Worm (Caenorhabditis elegans) whole organism, L4 larva: ENCODE results near the gene C25H3.11.
A peak's percentile ranks its signal among the peaks of the same experiment; 100 is the strongest.

Source experiments
- F37D6.2 ChIP-seq: sonication (generic microtip); optimal IDR thresholded peaks from 2 replicates; lab custom pipeline; 2016; ENCODE audit warnings: mild to moderate bottlenecking, missing genetic modification characterization, missing compliant biosample characterization
- F44E2.7 ChIP-seq: fragments of 200-800 bp; sonication (Bioruptor generic); IDR thresholded peaks from 2 replicates; pipeline ENCODE4 v2.1.2; 2022; ENCODE audit warnings: missing genetic modification characterization, missing compliant biosample characterization
- T20F7.1 ChIP-seq: fragments of 200-800 bp; sonication (Bioruptor generic); optimal IDR thresholded peaks from 2 replicates; lab custom pipeline; 2018; ENCODE audit warnings: mild to moderate bottlenecking, missing genetic modification characterization, missing compliant biosample characterization
- Y48G9A.11 ChIP-seq: fragments of 200-800 bp; sonication (Bioruptor generic); IDR thresholded peaks from 2 replicates; pipeline ENCODE4 v1.3.6; 2022; ENCODE audit warnings: missing genetic modification reagents, missing genetic modification characterization, missing compliant biosample characterization
- ZK546.5 ChIP-seq, 2 experiments: sonication (generic microtip); optimal IDR thresholded peaks; 2 replicates each; lab custom pipeline; 2017; ENCODE audit warnings: missing biosample characterization in 2 of 2, missing genetic modification characterization in 2 of 2
- ama-1 ChIP-seq: fragments of 150-350 bp; optimal IDR thresholded peaks from 2 replicates; lab custom pipeline; 2014; ENCODE audit warnings: inconsistent platforms, mixed read lengths
- arid-1 ChIP-seq: fragments of 200-800 bp; sonication (Bioruptor generic); conservative IDR thresholded peaks from 2 replicates; pipeline ENCODE4 v1.3.6; 2022; ENCODE audit warnings: missing genetic modification reagents, missing genetic modification characterization, missing compliant biosample characterization
- attf-4 ChIP-seq: sonication (generic microtip); optimal IDR thresholded peaks from 3 replicates; lab custom pipeline; 2017; ENCODE audit warnings: missing biosample characterization, missing genetic modification characterization
- ceh-32 ChIP-seq: sonication (generic microtip); optimal IDR thresholded peaks from 2 replicates; lab custom pipeline; 2016; ENCODE audit warnings: mild to moderate bottlenecking, missing genetic modification characterization, missing compliant biosample characterization; ENCODE audit not compliant: poor library complexity
- ceh-82 ChIP-seq: sonication (generic microtip); optimal IDR thresholded peaks from 2 replicates; lab custom pipeline; 2017; ENCODE audit warnings: missing biosample characterization, missing genetic modification characterization
- ctbp-1 ChIP-seq: fragments of 200-800 bp; sonication (Bioruptor generic); IDR thresholded peaks from 2 replicates; pipeline ENCODE4 v1.3.6; 2022; ENCODE audit warnings: missing genetic modification reagents, missing genetic modification characterization, missing compliant biosample characterization
- daf-12 ChIP-seq: fragments of 150-350 bp; optimal IDR thresholded peaks from 2 replicates; lab custom pipeline; 2014; ENCODE audit warnings: missing biosample characterization, missing genetic modification reagents, missing genetic modification characterization
- daf-19 ChIP-seq: fragments of 200-800 bp; sonication (Bioruptor generic); conservative IDR thresholded peaks from 2 replicates; pipeline ENCODE4 v1.3.6; 2022; ENCODE audit warnings: missing genetic modification characterization, missing compliant biosample characterization
- dmd-6 ChIP-seq: fragments of 200-800 bp; sonication (Bioruptor generic); IDR thresholded peaks from 2 replicates; pipeline ENCODE4 v1.3.6; 2022; ENCODE audit warnings: missing genetic modification reagents, missing genetic modification characterization, missing compliant biosample characterization
- dmd-8 ChIP-seq: fragments of 200-800 bp; sonication (Bioruptor generic); IDR thresholded peaks from 2 replicates; pipeline ENCODE4 v1.3.6; 2022; ENCODE audit warnings: missing genetic modification characterization, missing compliant biosample characterization
- duxl-1 ChIP-seq: sonication (generic microtip); optimal IDR thresholded peaks from 2 replicates; lab custom pipeline; 2016; ENCODE audit warnings: mild to moderate bottlenecking, missing genetic modification characterization, moderate library complexity, missing compliant biosample characterization; ENCODE audit not compliant: poor library complexity
- egl-43 ChIP-seq: fragments of 200-800 bp; sonication (Bioruptor generic); IDR thresholded peaks from 2 replicates; pipeline ENCODE4 v1.3.6; 2022; ENCODE audit warnings: missing genetic modification reagents, missing genetic modification characterization, missing compliant biosample characterization
- fkh-10 ChIP-seq: fragments of 150-350 bp; optimal IDR thresholded peaks from 2 replicates; lab custom pipeline; 2014; ENCODE audit warnings: missing biosample characterization, missing genetic modification reagents, missing genetic modification characterization
- fos-1 ChIP-seq: fragments of 150-350 bp; optimal IDR thresholded peaks from 2 replicates; lab custom pipeline; 2014; ENCODE audit warnings: missing biosample characterization, missing genetic modification characterization
- gei-8 ChIP-seq: fragments of 200-800 bp; sonication (Bioruptor generic); optimal IDR thresholded peaks from 2 replicates; lab custom pipeline; 2018; ENCODE audit warnings: mild to moderate bottlenecking, missing genetic modification characterization, missing compliant biosample characterization
- hlh-30 ChIP-seq: sonication (generic microtip); optimal IDR thresholded peaks from 2 replicates; lab custom pipeline; 2017; ENCODE audit warnings: antibody characterized with exemption, mild to moderate bottlenecking, missing genetic modification characterization, missing compliant biosample characterization; ENCODE audit not compliant: insufficient read depth
- hmg-1.1 ChIP-seq: fragments of 200-800 bp; sonication (Bioruptor generic); IDR thresholded peaks from 2 replicates; pipeline ENCODE4 v1.3.6; 2022; ENCODE audit warnings: missing genetic modification reagents, missing genetic modification characterization, missing compliant biosample characterization
- lim-7 ChIP-seq: fragments of 200-800 bp; sonication (Bioruptor generic); IDR thresholded peaks from 2 replicates; pipeline ENCODE4 v1.3.6; 2022; ENCODE audit warnings: missing genetic modification characterization, missing compliant biosample characterization
- lin-1 ChIP-seq: fragments of 200-800 bp; sonication (Bioruptor generic); IDR thresholded peaks from 2 replicates; pipeline ENCODE4 v1.3.6; 2022; ENCODE audit warnings: missing genetic modification reagents, missing genetic modification characterization, missing compliant biosample characterization
- lin-13 ChIP-seq: fragments of 150-350 bp; optimal IDR thresholded peaks from 2 replicates; lab custom pipeline; 2014; ENCODE audit warnings: missing biosample characterization, missing genetic modification reagents, missing genetic modification characterization
- lin-29 ChIP-seq: fragments of 200-800 bp; sonication (Bioruptor generic); IDR thresholded peaks from 2 replicates; pipeline ENCODE4 v1.3.6; 2022; ENCODE audit warnings: missing genetic modification reagents, missing genetic modification characterization, missing compliant biosample characterization
- lin-38 ChIP-seq: fragments of 200-800 bp; sonication (Bioruptor generic); IDR thresholded peaks from 2 replicates; pipeline ENCODE4 v1.3.6; 2022; ENCODE audit warnings: missing genetic modification reagents, missing genetic modification characterization, missing compliant biosample characterization
- lin-39 ChIP-seq: fragments of 150-350 bp; optimal IDR thresholded peaks from 2 replicates; lab custom pipeline; 2014; ENCODE audit warnings: missing biosample characterization, missing genetic modification reagents, missing genetic modification characterization
- lir-3 ChIP-seq: sonication (generic microtip); optimal IDR thresholded peaks from 2 replicates; lab custom pipeline; 2016; ENCODE audit warnings: mild to moderate bottlenecking, missing genetic modification characterization, missing compliant biosample characterization
- madf-5 ChIP-seq, 2 experiments: fragments of 200-800 bp; sonication (Bioruptor generic); IDR thresholded peaks; 2 replicates each; pipeline ENCODE4 v1.3.6; 2022; ENCODE audit warnings: missing compliant biosample characterization in 2 of 2, missing genetic modification characterization in 2 of 2
- mes-2 ChIP-seq: sonication (generic microtip); optimal IDR thresholded peaks from 2 replicates; lab custom pipeline; 2016; ENCODE audit warnings: missing genotype, mild to moderate bottlenecking, missing genetic modification characterization, missing compliant biosample characterization; ENCODE audit not compliant: poor library complexity, severe bottlenecking
- mxl-3 ChIP-seq: fragments of 200-800 bp; sonication (Bioruptor generic); optimal IDR thresholded peaks from 2 replicates; lab custom pipeline; 2018; ENCODE audit warnings: mild to moderate bottlenecking, missing genetic modification characterization, missing compliant biosample characterization
- nhr-111 ChIP-seq: fragments of 200-800 bp; sonication (Bioruptor generic); optimal IDR thresholded peaks from 2 replicates; lab custom pipeline; 2018; ENCODE audit warnings: mild to moderate bottlenecking, missing genetic modification characterization, missing compliant biosample characterization
- nhr-237 ChIP-seq: sonication (generic microtip); optimal IDR thresholded peaks from 2 replicates; lab custom pipeline; 2017; ENCODE audit warnings: missing biosample characterization, missing genetic modification characterization
- nhr-28 ChIP-seq: fragments of 150-350 bp; optimal IDR thresholded peaks from 2 replicates; lab custom pipeline; 2014; ENCODE audit warnings: missing biosample characterization, missing genetic modification characterization
- nhr-48 ChIP-seq: sonication (generic microtip); optimal IDR thresholded peaks from 2 replicates; lab custom pipeline; 2016; ENCODE audit warnings: mild to moderate bottlenecking, missing genetic modification characterization, missing compliant biosample characterization
- nhr-76 ChIP-seq: fragments of 150-350 bp; optimal IDR thresholded peaks from 2 replicates; lab custom pipeline; 2014; ENCODE audit warnings: missing biosample characterization, missing genetic modification characterization
- pha-4 ChIP-seq, 2 experiments: fragments of 150-350 bp in 1 of 2; fragments of 200-800 bp in 1 of 2; sonication (Bioruptor generic) in 1 of 2; IDR thresholded peaks in 1 of 2; optimal IDR thresholded peaks in 1 of 2; 2 replicates each; pipeline versions ENCODE4 v1.3.6 to Lab custom; 2014 to 2022; ENCODE audit warnings: missing genetic modification characterization in 2 of 2, missing genetic modification reagents in 2 of 2, missing biosample characterization in 1 of 2, missing compliant biosample characterization in 1 of 2
- php-3 ChIP-seq: fragments of 200-800 bp; sonication (Bioruptor generic); IDR thresholded peaks from 2 replicates; pipeline ENCODE4 v1.3.6; 2022; ENCODE audit warnings: missing genetic modification reagents, missing genetic modification characterization, missing compliant biosample characterization
- rbr-2 ChIP-seq: sonication (generic microtip); optimal IDR thresholded peaks from 2 replicates; lab custom pipeline; 2016; ENCODE audit warnings: missing genotype, missing genetic modification characterization, missing compliant biosample characterization
- sdz-12 ChIP-seq: fragments of 200-800 bp; sonication (Bioruptor generic); optimal IDR thresholded peaks from 2 replicates; lab custom pipeline; 2018; ENCODE audit warnings: mild to moderate bottlenecking, missing genetic modification characterization, missing compliant biosample characterization
- skn-1 ChIP-seq: fragments of 150-350 bp; optimal IDR thresholded peaks from 2 replicates; lab custom pipeline; 2014; ENCODE audit warnings: missing biosample characterization, missing genetic modification characterization
- snpc-1.2 ChIP-seq: fragments of 200-800 bp; sonication (Bioruptor generic); IDR thresholded peaks from 2 replicates; pipeline ENCODE4 v1.3.6; 2022; ENCODE audit warnings: missing genetic modification reagents, missing genetic modification characterization, missing compliant biosample characterization
- snpc-4 ChIP-seq: fragments of 150-350 bp; optimal IDR thresholded peaks from 2 replicates; lab custom pipeline; 2014; ENCODE audit warnings: missing biosample characterization, missing genetic modification characterization
- unc-39 ChIP-seq: sonication (generic microtip); optimal IDR thresholded peaks from 2 replicates; lab custom pipeline; 2017; ENCODE audit warnings: missing biosample characterization, missing genetic modification characterization
- vab-7 ChIP-seq: fragments of 200-800 bp; sonication (Bioruptor generic); IDR thresholded peaks from 2 replicates; pipeline ENCODE4 v1.3.6; 2022; ENCODE audit warnings: missing genetic modification reagents, missing genetic modification characterization, missing compliant biosample characterization
- zag-1 ChIP-seq: fragments of 150-350 bp; optimal IDR thresholded peaks from 2 replicates; lab custom pipeline; 2014; ENCODE audit warnings: missing biosample characterization, missing genetic modification characterization
- zfp-2 ChIP-seq: sonication (generic microtip); optimal IDR thresholded peaks from 2 replicates; lab custom pipeline; 2016; ENCODE audit warnings: mild to moderate bottlenecking, missing genetic modification characterization, missing compliant biosample characterization
- zfp-3 ChIP-seq: fragments of 200-800 bp; sonication (Bioruptor generic); conservative IDR thresholded peaks from 2 replicates; pipeline ENCODE4 v1.3.6; 2022; ENCODE audit warnings: missing genetic modification reagents, missing genetic modification characterization, missing compliant biosample characterization
- zip-11 ChIP-seq: fragments of 200-800 bp; sonication (Bioruptor generic); IDR thresholded peaks from 2 replicates; pipeline ENCODE4 v1.3.6; 2022; ENCODE audit warnings: missing genetic modification characterization, missing compliant biosample characterization
- ztf-11 ChIP-seq: fragments of 150-350 bp; optimal IDR thresholded peaks from 2 replicates; lab custom pipeline; 2014; ENCODE audit warnings: missing biosample characterization, missing genetic modification characterization

Gene C25H3.11

ce11 chrII:5661735-5662177, 27.1 kb downstream of the C25H3.11 start (continued):
- TF ChIP-seq lin-38 (GFP tag; lab: Robert Waterston, UW) (peak; percentile 89), nhr-28 (tag; lab: Kevin White, UChicago) (peak; percentile 55), vab-7 (peak; percentile 97), zag-1 (tag; lab: Kevin White, UChicago) (peak; percentile 44), hmg-1.1 (peak; percentile 97), lir-3 (tag; lab: Kevin White, UChicago) (peak; percentile 72), egl-43 (peak; percentile 99), arid-1 (GFP tag; lab: Robert Waterston, UW) (peak; percentile 97), mxl-3 (peak; percentile 88), rbr-2 (tag; lab: Kevin White, UChicago) (peak; percentile 96), dmd-8 (peak; percentile 98), duxl-1 (tag; lab: Kevin White, UChicago) (peak; percentile 69), gei-8 (GFP tag; lab: Kevin White, UChicago) (peak; percentile 97), zip-11 (peak; percentile 67; the same call in 1 of the 2 replicates), ztf-11 (tag; lab: Kevin White, UChicago) (peak; percentile 29), snpc-1.2 (peak; percentile 94), ZK546.5 (tag; optimal IDR thresholded peaks at IDR 0.05; lab: Kevin White, UChicago) (no peak), ama-1 (lab: Kevin White, UChicago) (peak; percentile 100), zfp-3 (GFP tag; lab: Robert Waterston, UW) (peak; percentile 98), sdz-12 (peak; percentile 100), attf-4 (tag; lab: Kevin White, UChicago) (no peak), ceh-32 (tag; lab: Kevin White, UChicago) (peak; percentile 59), hlh-30 (peak; percentile 89), fkh-10 (GFP tag; lab: Kevin White, UChicago) (peak; percentile 85), lin-13 (GFP tag; lab: Kevin White, UChicago) (peak; percentile 76), nhr-237 (tag; lab: Kevin White, UChicago) (peak; percentile 42), T20F7.1 (GFP tag; lab: Kevin White, UChicago) (peak; percentile 82), dmd-6 (GFP tag; lab: Robert Waterston, UW) (peak; percentile 90), daf-12 (tag; lab: Kevin White, UChicago) (no peak), snpc-4 (tag; lab: Kevin White, UChicago) (no peak), Y48G9A.11 (GFP tag; lab: Robert Waterston, UW) (peak; percentile 95), lin-39 (no peak), ceh-82 (tag; lab: Kevin White, UChicago) (no peak), mes-2 (peak; percentile 86), ctbp-1 (peak; percentile 99), nhr-111 (peak; percentile 99), fos-1 (no peak), daf-19 (GFP tag; lab: Robert Waterston, UW) (0 out of 2 replicates have a peak, but pooled peaks have one; percentile 51), zfp-2 (tag; lab: Kevin White, UChicago) (peak; percentile 57), nhr-76 (tag; lab: Kevin White, UChicago) (no peak), skn-1 (tag; lab: Kevin White, UChicago) (peak; percentile 62), lin-29 (GFP tag; lab: Robert Waterston, UW) (peak; percentile 89), php-3 (GFP tag; lab: Robert Waterston, UW) (peak; percentile 90), F37D6.2 (tag; lab: Kevin White, UChicago) (peak; percentile 91), lim-7 (GFP tag; lab: Robert Waterston, UW) (peak; percentile 95), pha-4 (GFP tag; IDR thresholded peaks at IDR 0.05; lab: Robert Waterston, UW) (peak; percentile 98), pha-4 (tag; optimal IDR thresholded peaks at IDR 0.05; lab: Kevin White, UChicago) (no peak), unc-39 (no peak), nhr-48 (tag; lab: Kevin White, UChicago) (peak; percentile 73), lin-1 (GFP tag; lab: Robert Waterston, UW) (peak; percentile 98), F44E2.7 (peak; percentile 94), madf-5 (GFP tag; IDR thresholded peaks at IDR 0.05; lab: Robert Waterston, UW) (peak; percentile 95 to 98)
